Worm (Caenorhabditis elegans): ENCODE data around the gene F54D12.1.

Gene F54D12.1

DNA sequence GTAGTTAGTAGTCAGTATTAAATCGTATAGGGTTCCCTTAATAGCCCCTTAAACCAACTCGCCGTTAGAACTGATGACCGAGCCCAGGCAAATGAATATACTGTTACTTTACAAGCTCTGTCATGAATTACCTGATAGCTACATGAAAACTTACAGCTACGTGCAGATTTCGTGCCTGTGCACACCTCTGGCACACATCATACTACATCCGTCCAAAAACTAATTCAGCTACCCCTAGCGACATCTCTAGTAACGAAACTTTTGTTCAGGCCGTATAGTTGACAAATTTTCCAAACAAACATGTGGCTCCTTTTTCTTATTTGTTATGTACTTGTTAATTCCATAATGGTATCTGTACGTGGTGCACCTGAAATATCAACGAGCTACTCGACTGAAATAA lies at the start of gene F54D12.1:
F54D12.1 (plus strand) TSS at position 301 of the 400 bp plus-strand sequence.
- TF ChIP-seq ceh-82 (tag; optimal IDR thresholded peaks at IDR 0.05) (no peak), blmp-1 (tag; optimal IDR thresholded peaks at IDR 0.05; ENCODE audit: insufficient read depth) (no peak), unc-39 (tag; optimal IDR thresholded peaks at IDR 0.05) (no peak), egl-27 (tag; optimal IDR thresholded peaks at IDR 0.05) (no peak), alr-1 (tag; optimal IDR thresholded peaks at IDR 0.05) (no peak)

DNA sequence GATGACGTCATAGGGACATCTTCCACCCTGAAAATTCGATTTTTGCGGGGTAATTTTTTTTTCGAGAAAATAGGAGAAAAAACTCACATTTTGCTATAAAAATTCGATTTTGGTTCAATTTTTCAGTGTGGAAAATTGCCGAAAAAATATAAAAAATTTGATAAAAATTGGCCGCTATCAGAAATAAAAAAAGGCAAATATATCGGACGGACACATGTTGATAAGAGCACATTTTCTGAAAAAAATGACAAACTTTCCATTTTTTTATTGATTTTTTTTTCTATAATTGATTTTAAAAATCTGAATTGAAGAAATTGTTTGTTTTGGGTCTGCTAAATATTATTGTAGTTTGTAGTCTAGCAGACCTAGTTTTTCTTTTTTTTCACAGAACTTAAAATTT lies 44.7 kb upstream of the F54D12.1 start, which contains the start of gene C13A10.1:
C13A10.1 (minus strand) TSS at position 170 of the 400 bp plus-strand sequence.
- TF ChIP-seq fos-1 (tag; optimal IDR thresholded peaks at IDR 0.05) (peak; percentile 32), nhr-21 (tag; optimal IDR thresholded peaks at IDR 0.05) (no peak)

DNA sequence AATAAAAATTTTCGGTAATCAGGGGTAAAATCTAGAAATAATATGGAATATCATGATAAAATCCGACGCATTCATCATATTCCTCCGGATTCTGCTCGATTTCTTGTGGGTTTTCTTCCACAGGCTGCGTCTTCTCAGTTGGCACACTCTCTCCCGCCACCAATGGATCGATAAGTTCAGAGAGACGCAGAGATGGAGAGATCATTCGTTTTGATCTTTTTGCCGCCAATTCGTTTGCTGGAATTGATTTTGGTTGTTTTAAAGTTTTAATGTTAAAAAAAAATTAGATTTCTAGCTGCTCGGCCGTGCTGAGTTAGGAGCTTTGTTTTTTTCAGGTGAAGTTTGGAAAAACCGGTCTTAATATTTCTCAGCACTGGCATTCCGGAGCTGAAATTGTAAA lies 42.9 kb upstream of the F54D12.1 start:
- TF ChIP-seq ztf-4 (tag; optimal IDR thresholded peaks at IDR 0.05), result no peak

DNA sequence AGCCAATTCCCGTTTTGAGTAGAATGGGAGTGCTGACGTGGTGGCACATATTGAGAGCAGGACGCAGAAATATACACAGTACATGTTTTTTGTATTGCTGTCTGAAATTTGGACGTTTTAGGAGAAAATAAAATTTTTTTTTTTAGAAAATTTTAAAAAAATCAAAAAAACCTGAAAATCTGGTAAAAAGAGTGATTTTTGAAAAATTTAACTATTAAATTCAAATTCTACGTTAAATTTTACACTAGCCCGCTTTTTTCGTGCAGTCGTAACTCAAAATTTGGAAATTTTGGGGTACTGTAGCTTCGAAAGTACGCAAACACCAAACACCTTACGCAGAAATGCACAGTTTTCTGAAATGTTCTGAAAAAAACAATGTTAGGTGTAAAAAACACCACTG lies 42.3 kb upstream of the F54D12.1 start, which contains the start of gene C13A10.2:
C13A10.2 (minus strand) TSS at position 101 of the 400 bp plus-strand sequence.
- TF ChIP-seq aly-2 (tag; optimal IDR thresholded peaks at IDR 0.05), result no peak
- no peak for TF ChIP-seq lin-13 (GFP tag; optimal IDR thresholded peaks at IDR 0.05)
- no peak for TF ChIP-seq unc-62 (GFP tag; optimal IDR thresholded peaks at IDR 0.05)
- no peak for TF ChIP-seq sma-9 (GFP tag; optimal IDR thresholded peaks at IDR 0.05)
- TF ChIP-seq sma-9 (tag; optimal IDR thresholded peaks at IDR 0.05), result no peak
- no peak for TF ChIP-seq snpc-4 (tag; optimal IDR thresholded peaks at IDR 0.05)
- TF ChIP-seq Y55F3AM.14 (GFP tag; optimal IDR thresholded peaks at IDR 0.05), result no peak
- no peak for TF ChIP-seq nhr-10 (tag; optimal IDR thresholded peaks at IDR 0.05)
- no peak for TF ChIP-seq mdl-1 (tag; optimal IDR thresholded peaks at IDR 0.05)
- TF ChIP-seq sma-3 (GFP tag; optimal IDR thresholded peaks at IDR 0.05), result no peak
- no peak for TF ChIP-seq C34F6.9 (tag; optimal IDR thresholded peaks at IDR 0.05)
- no peak for TF ChIP-seq elt-3 (tag; optimal IDR thresholded peaks at IDR 0.05)
- TF ChIP-seq nhr-23 (tag; optimal IDR thresholded peaks at IDR 0.05), result no peak
- no peak for TF ChIP-seq nhr-237 (tag; optimal IDR thresholded peaks at IDR 0.05)
- no peak for TF ChIP-seq nhr-11 (tag; optimal IDR thresholded peaks at IDR 0.05)
- no peak for TF ChIP-seq nhr-25 (tag; optimal IDR thresholded peaks at IDR 0.05)
- TF ChIP-seq ama-1 (optimal IDR thresholded peaks at IDR 0.05), result no peak
- TF ChIP-seq nhr-21 (tag; optimal IDR thresholded peaks at IDR 0.05), result no peak
- TF ChIP-seq egl-27 (tag; optimal IDR thresholded peaks at IDR 0.05), result no peak
- no peak for TF ChIP-seq nhr-12 (tag; optimal IDR thresholded peaks at IDR 0.05)

DNA sequence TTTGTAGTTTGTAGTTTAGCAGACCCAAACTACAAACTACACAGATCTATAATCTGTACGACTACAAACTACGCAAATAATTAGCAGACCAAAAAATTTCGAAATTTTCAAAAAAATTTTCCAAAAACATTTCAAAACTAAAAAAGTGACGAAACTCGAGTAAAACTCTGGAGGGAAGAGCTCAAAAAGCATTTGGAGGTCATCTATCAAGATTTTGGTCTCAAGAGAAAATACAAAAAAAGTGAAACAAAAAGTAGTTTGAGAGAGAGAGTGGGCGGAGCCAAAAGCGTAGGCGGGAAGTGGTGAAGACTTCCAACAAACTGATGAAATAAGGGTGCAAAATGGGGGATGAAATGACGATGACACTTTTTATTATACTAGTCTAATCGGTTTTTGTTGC lies 39.9 kb upstream of the F54D12.1 start:
- peak; percentile 27 for TF ChIP-seq unc-55 (GFP tag; optimal IDR thresholded peaks at IDR 0.05)
- TF ChIP-seq lin-39 (tag; optimal IDR thresholded peaks at IDR 0.05), result no peak
- TF ChIP-seq lsy-2 (tag; optimal IDR thresholded peaks at IDR 0.05), result peak in 1 of 2 experiments; percentile 11

DNA sequence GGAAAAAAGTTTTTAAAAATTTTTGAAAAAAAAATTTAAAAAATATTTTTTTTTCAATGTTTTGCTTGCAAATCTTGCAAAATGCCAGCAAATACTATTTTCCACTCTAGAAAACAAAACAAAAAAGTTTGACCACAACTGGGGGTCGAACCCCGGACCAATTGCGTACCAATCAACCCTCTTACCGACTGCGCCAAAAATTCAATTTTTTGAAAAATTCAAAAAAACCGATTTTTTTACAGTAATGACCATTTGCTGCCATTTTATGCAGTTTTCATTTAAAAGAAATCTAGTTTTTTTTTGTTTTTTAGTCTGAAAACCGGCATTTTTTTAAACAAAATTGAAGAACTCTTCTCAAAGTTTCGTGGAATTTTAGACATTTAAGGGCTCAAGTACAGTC lies 37.8 kb upstream of the F54D12.1 start:
- TF ChIP-seq ceh-16 (tag; optimal IDR thresholded peaks at IDR 0.05) (no peak), snpc-4 (tag; optimal IDR thresholded peaks at IDR 0.05) (no peak), nhr-10 (tag; optimal IDR thresholded peaks at IDR 0.05) (no peak), gmeb-1 (tag; optimal IDR thresholded peaks at IDR 0.05) (no peak), nhr-237 (tag; optimal IDR thresholded peaks at IDR 0.05) (no peak), Y55F3AM.14 (GFP tag; optimal IDR thresholded peaks at IDR 0.05) (no peak), nhr-23 (tag; optimal IDR thresholded peaks at IDR 0.05) (no peak), alr-1 (tag; optimal IDR thresholded peaks at IDR 0.05) (no peak), ama-1 (optimal IDR thresholded peaks at IDR 0.05) (no peak), unc-62 (GFP tag; optimal IDR thresholded peaks at IDR 0.05) (no peak), lsy-2 (tag; optimal IDR thresholded peaks at IDR 0.05) (no peak), sma-9 (GFP tag; optimal IDR thresholded peaks at IDR 0.05) (no peak), sma-9 (tag; optimal IDR thresholded peaks at IDR 0.05) (no peak), nhr-21 (tag; optimal IDR thresholded peaks at IDR 0.05) (no peak), lin-39 (tag; optimal IDR thresholded peaks at IDR 0.05) (no peak)

DNA sequence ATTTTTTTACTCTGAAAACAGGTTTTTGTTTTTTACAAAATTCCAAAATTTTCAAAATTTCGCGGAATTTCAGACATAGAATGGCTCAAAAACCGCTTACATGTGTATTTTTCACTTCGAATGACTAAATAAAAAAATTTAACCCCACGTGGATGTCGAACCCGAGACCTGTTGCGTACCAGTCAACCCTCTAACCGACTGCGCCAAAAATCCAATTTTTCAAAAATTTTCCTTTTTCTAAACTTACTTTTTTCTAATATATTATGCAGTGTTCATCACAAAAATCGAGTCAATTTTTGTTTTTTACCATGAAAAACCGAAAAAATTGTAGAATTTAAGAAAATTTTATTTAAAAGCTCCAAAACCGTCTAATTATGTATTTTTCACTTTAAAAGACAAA lies 34.2 kb upstream of the F54D12.1 start:
- TF ChIP-seq lsy-2 (tag; optimal IDR thresholded peaks at IDR 0.05) (no peak), elt-3 (tag; optimal IDR thresholded peaks at IDR 0.05) (no peak), lin-11 (tag; optimal IDR thresholded peaks at IDR 0.05) (no peak), nhr-10 (tag; optimal IDR thresholded peaks at IDR 0.05) (no peak), nhr-21 (tag; optimal IDR thresholded peaks at IDR 0.05) (no peak), nhr-23 (tag; optimal IDR thresholded peaks at IDR 0.05) (no peak), nhr-237 (tag; optimal IDR thresholded peaks at IDR 0.05) (no peak), ceh-16 (tag; optimal IDR thresholded peaks at IDR 0.05) (no peak), nhr-11 (tag; optimal IDR thresholded peaks at IDR 0.05) (no peak), ztf-11 (tag; optimal IDR thresholded peaks at IDR 0.05) (no peak), ztf-1 (GFP tag; conservative IDR thresholded peaks at IDR 0.05) (no peak), nhr-12 (tag; optimal IDR thresholded peaks at IDR 0.05) (no peak), F13H6.1 (tag; optimal IDR thresholded peaks at IDR 0.05) (no peak), mab-5 (tag; optimal IDR thresholded peaks at IDR 0.05) (no peak), nhr-77 (tag; optimal IDR thresholded peaks at IDR 0.05) (no peak), snpc-4 (tag; optimal IDR thresholded peaks at IDR 0.05) (no peak)
